Fruit fly (Drosophila melanogaster) whole organism, adult: ENCODE data around the gene CG42272.

Source experiments
- CG14711 ChIP-seq: fragments of 200-800 bp; sonication (Bioruptor generic); optimal IDR thresholded peaks from 2 replicates; lab custom pipeline; 2018; ENCODE audit warnings: missing biosample characterization, mild to moderate bottlenecking, missing genetic modification characterization, moderate library complexity
- CG33017 ChIP-seq: fragments of 200-800 bp; sonication (Bioruptor generic); optimal IDR thresholded peaks from 2 replicates; lab custom pipeline; 2018; ENCODE audit warnings: missing biosample characterization, mild to moderate bottlenecking, missing genetic modification characterization, moderate library complexity
- CG7101 ChIP-seq: fragments of 200-800 bp; sonication (Bioruptor generic); optimal IDR thresholded peaks from 2 replicates; lab custom pipeline; 2018; ENCODE audit warnings: missing biosample characterization, mild to moderate bottlenecking, missing genetic modification characterization, moderate library complexity
- Mnt ChIP-seq: fragments of 200-800 bp; sonication (Bioruptor generic); optimal IDR thresholded peaks from 2 replicates; lab custom pipeline; 2016; ENCODE audit warnings: missing biosample characterization, mild to moderate bottlenecking, missing genetic modification characterization
- ovo ChIP-seq: fragments of 200-800 bp; sonication (Bioruptor generic); optimal IDR thresholded peaks from 2 replicates; lab custom pipeline; 2016; ENCODE audit warnings: missing biosample characterization, missing genetic modification characterization

DNA sequence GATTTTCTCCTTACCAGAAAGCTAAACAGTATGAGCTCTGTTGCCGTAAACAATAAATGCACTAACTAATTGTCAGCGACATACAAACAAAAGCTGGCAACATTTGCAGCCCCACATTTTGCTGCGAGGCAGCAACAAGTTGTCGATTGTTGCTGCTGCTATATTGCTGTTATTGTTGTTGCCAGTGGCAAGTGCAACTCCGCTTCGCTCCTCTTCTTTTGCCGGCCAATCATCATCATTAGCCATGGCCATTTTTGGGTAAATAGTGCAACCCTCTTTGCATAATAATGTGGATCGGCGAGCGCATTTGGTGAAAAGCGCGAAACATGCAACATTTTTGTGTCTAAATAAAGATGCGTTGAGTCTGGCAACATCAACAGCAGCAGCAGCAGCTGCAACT is 27.8 kb downstream of the CG42272 start:
- no peak for TF ChIP-seq CG33017
- no peak for TF ChIP-seq CG7101 (tag; lab: Kevin White, UChicago)
- TF ChIP-seq CG14711 (tag; lab: Kevin White, UChicago), result no peak
- no peak for TF ChIP-seq Mnt (GFP tag; lab: Kevin White, UChicago)
- TF ChIP-seq ovo (GFP tag; lab: Kevin White, UChicago), result no peak
